Worm (Caenorhabditis elegans) whole organism, L4 larva: ENCODE results near the gene skpo-1.

Experiments used
- F26F4.8 ChIP-seq: fragments of 200-800 bp; sonication (Bioruptor generic); conservative IDR thresholded peaks from 2 replicates; pipeline ENCODE4 v1.3.6; 2022; ENCODE audit warnings: missing genetic modification characterization, missing compliant biosample characterization
- F37D6.2 ChIP-seq: sonication (generic microtip); optimal IDR thresholded peaks from 2 replicates; lab custom pipeline; 2016; ENCODE audit warnings: mild to moderate bottlenecking, missing genetic modification characterization, missing compliant biosample characterization
- F49E8.2 ChIP-seq: sonication (generic microtip); optimal IDR thresholded peaks from 2 replicates; lab custom pipeline; 2016; ENCODE audit warnings: missing compliant biosample characterization, mild to moderate bottlenecking, missing genetic modification characterization, borderline replicate concordance
- T26A8.4 ChIP-seq: fragments of 200-800 bp; sonication (Bioruptor generic); IDR thresholded peaks from 2 replicates; pipeline ENCODE4 v1.3.6; 2022; ENCODE audit warnings: missing genetic modification characterization, missing compliant biosample characterization
- ZK546.5 ChIP-seq, 2 experiments: sonication (generic microtip); optimal IDR thresholded peaks; 2 replicates each; lab custom pipeline; 2017; ENCODE audit warnings: missing biosample characterization in 2 of 2, missing genetic modification characterization in 2 of 2
- aly-2 ChIP-seq: sonication (generic microtip); optimal IDR thresholded peaks from 2 replicates; lab custom pipeline; 2018; ENCODE audit warnings: missing biosample characterization, missing genetic modification characterization
- ama-1 ChIP-seq: fragments of 150-350 bp; optimal IDR thresholded peaks from 2 replicates; lab custom pipeline; 2014; ENCODE audit warnings: inconsistent platforms, mixed read lengths
- ceh-62 ChIP-seq: sonication (generic microtip); optimal IDR thresholded peaks from 2 replicates; lab custom pipeline; 2017; ENCODE audit warnings: missing biosample characterization, missing genetic modification characterization
- cey-2 ChIP-seq: sonication (generic microtip); optimal IDR thresholded peaks from 3 replicates; lab custom pipeline; 2017; ENCODE audit warnings: missing genetic modification characterization, mild to moderate bottlenecking, missing compliant biosample characterization, antibody characterized with exemption, borderline replicate concordance; ENCODE audit not compliant: insufficient read depth
- ctbp-1 ChIP-seq: fragments of 200-800 bp; sonication (Bioruptor generic); IDR thresholded peaks from 2 replicates; pipeline ENCODE4 v1.3.6; 2022; ENCODE audit warnings: missing genetic modification reagents, missing genetic modification characterization, missing compliant biosample characterization
- daf-16 ChIP-seq, 3 experiments: sonication (generic microtip); optimal IDR thresholded peaks; 2 replicates each; lab custom pipeline; 2016 to 2017; ENCODE audit warnings: missing genetic modification characterization in 3 of 3, missing genetic modification reagents in 3 of 3, mild to moderate bottlenecking in 2 of 3, missing compliant biosample characterization in 2 of 3, missing biosample characterization in 1 of 3, moderate library complexity in 1 of 3
- daf-19 ChIP-seq: fragments of 200-800 bp; sonication (Bioruptor generic); conservative IDR thresholded peaks from 2 replicates; pipeline ENCODE4 v1.3.6; 2022; ENCODE audit warnings: missing genetic modification characterization, missing compliant biosample characterization
- dmd-6 ChIP-seq: fragments of 200-800 bp; sonication (Bioruptor generic); IDR thresholded peaks from 2 replicates; pipeline ENCODE4 v1.3.6; 2022; ENCODE audit warnings: missing genetic modification reagents, missing genetic modification characterization, missing compliant biosample characterization
- dmd-8 ChIP-seq: fragments of 200-800 bp; sonication (Bioruptor generic); IDR thresholded peaks from 2 replicates; pipeline ENCODE4 v1.3.6; 2022; ENCODE audit warnings: missing genetic modification characterization, missing compliant biosample characterization
- dve-1 ChIP-seq: sonication (generic microtip); optimal IDR thresholded peaks from 2 replicates; lab custom pipeline; 2017; ENCODE audit warnings: antibody characterized with exemption, mild to moderate bottlenecking, missing genetic modification characterization, missing compliant biosample characterization; ENCODE audit not compliant: insufficient read depth
- fkh-10 ChIP-seq: fragments of 150-350 bp; optimal IDR thresholded peaks from 2 replicates; lab custom pipeline; 2014; ENCODE audit warnings: missing biosample characterization, missing genetic modification reagents, missing genetic modification characterization
- fos-1 ChIP-seq: fragments of 150-350 bp; optimal IDR thresholded peaks from 2 replicates; lab custom pipeline; 2014; ENCODE audit warnings: missing biosample characterization, missing genetic modification characterization
- hlh-11 ChIP-seq: fragments of 200-800 bp; sonication (Bioruptor generic); optimal IDR thresholded peaks from 2 replicates; lab custom pipeline; 2018; ENCODE audit warnings: mild to moderate bottlenecking, missing genetic modification characterization, missing compliant biosample characterization
- jun-1 ChIP-seq: fragments of 150-350 bp; optimal IDR thresholded peaks from 2 replicates; lab custom pipeline; 2014; ENCODE audit warnings: missing biosample characterization, missing genetic modification reagents, missing genetic modification characterization
- lin-1 ChIP-seq: fragments of 200-800 bp; sonication (Bioruptor generic); IDR thresholded peaks from 2 replicates; pipeline ENCODE4 v1.3.6; 2022; ENCODE audit warnings: missing genetic modification reagents, missing genetic modification characterization, missing compliant biosample characterization
- lin-15B ChIP-seq: fragments of 150-350 bp; sonication (generic microtip); optimal IDR thresholded peaks from 3 replicates; lab custom pipeline; 2014; ENCODE audit warnings: missing biosample characterization, missing genetic modification characterization
- lsy-2 ChIP-seq, 2 experiments: fragments of 150-350 bp in 1 of 2; sonication (generic microtip) in 1 of 2; optimal IDR thresholded peaks; 2 replicates each; lab custom pipeline; 2014 to 2017; ENCODE audit warnings: missing biosample characterization in 2 of 2, missing genetic modification characterization in 2 of 2
- mxl-2 ChIP-seq: fragments of 200-800 bp; sonication (Bioruptor generic); conservative IDR thresholded peaks from 2 replicates; pipeline ENCODE4 v1.3.6; 2022; ENCODE audit warnings: missing genetic modification reagents, missing genetic modification characterization, missing compliant biosample characterization
- mxl-3 ChIP-seq: fragments of 200-800 bp; sonication (Bioruptor generic); optimal IDR thresholded peaks from 2 replicates; lab custom pipeline; 2018; ENCODE audit warnings: mild to moderate bottlenecking, missing genetic modification characterization, missing compliant biosample characterization
- nhr-102 ChIP-seq: sonication (generic microtip); optimal IDR thresholded peaks from 2 replicates; lab custom pipeline; 2016; ENCODE audit warnings: mild to moderate bottlenecking, missing genetic modification characterization, moderate library complexity, missing compliant biosample characterization
- nhr-111 ChIP-seq: fragments of 200-800 bp; sonication (Bioruptor generic); optimal IDR thresholded peaks from 2 replicates; lab custom pipeline; 2018; ENCODE audit warnings: mild to moderate bottlenecking, missing genetic modification characterization, missing compliant biosample characterization
- nhr-25 ChIP-seq: sonication (generic microtip); optimal IDR thresholded peaks from 2 replicates; lab custom pipeline; 2017; ENCODE audit warnings: missing genetic modification characterization, mild to moderate bottlenecking, missing compliant biosample characterization, antibody characterized with exemption, moderate library complexity, borderline replicate concordance; ENCODE audit not compliant: insufficient read depth
- nhr-28 ChIP-seq: fragments of 150-350 bp; optimal IDR thresholded peaks from 2 replicates; lab custom pipeline; 2014; ENCODE audit warnings: missing biosample characterization, missing genetic modification characterization
- nhr-41 ChIP-seq: fragments of 200-800 bp; sonication (Bioruptor generic); IDR thresholded peaks from 2 replicates; pipeline ENCODE4 v1.3.6; 2022; ENCODE audit warnings: missing genetic modification reagents, missing genetic modification characterization, missing compliant biosample characterization
- nhr-48 ChIP-seq: sonication (generic microtip); optimal IDR thresholded peaks from 2 replicates; lab custom pipeline; 2016; ENCODE audit warnings: mild to moderate bottlenecking, missing genetic modification characterization, missing compliant biosample characterization
- nhr-77 ChIP-seq: fragments of 150-350 bp; optimal IDR thresholded peaks from 2 replicates; lab custom pipeline; 2014; ENCODE audit warnings: missing biosample characterization, missing genetic modification characterization
- pha-4 ChIP-seq, 2 experiments: fragments of 150-350 bp in 1 of 2; fragments of 200-800 bp in 1 of 2; sonication (Bioruptor generic) in 1 of 2; IDR thresholded peaks in 1 of 2; optimal IDR thresholded peaks in 1 of 2; 2 replicates each; pipeline versions ENCODE4 v1.3.6 to Lab custom; 2014 to 2022; ENCODE audit warnings: missing genetic modification characterization in 2 of 2, missing genetic modification reagents in 2 of 2, missing biosample characterization in 1 of 2, missing compliant biosample characterization in 1 of 2
- php-3 ChIP-seq: fragments of 200-800 bp; sonication (Bioruptor generic); IDR thresholded peaks from 2 replicates; pipeline ENCODE4 v1.3.6; 2022; ENCODE audit warnings: missing genetic modification reagents, missing genetic modification characterization, missing compliant biosample characterization
- pqm-1 ChIP-seq: sonication (generic microtip); optimal IDR thresholded peaks from 2 replicates; lab custom pipeline; 2017; ENCODE audit warnings: missing biosample characterization, missing genetic modification characterization
- set-16 ChIP-seq: fragments of 200-800 bp; sonication (Bioruptor generic); IDR thresholded peaks from 2 replicates; pipeline ENCODE4 v1.3.6; 2022; ENCODE audit warnings: missing genetic modification reagents, missing genetic modification characterization, missing compliant biosample characterization
- tag-97 ChIP-seq: fragments of 200-800 bp; sonication (Bioruptor generic); IDR thresholded peaks from 2 replicates; pipeline ENCODE4 v1.3.6; 2022; ENCODE audit warnings: missing genetic modification characterization, missing compliant biosample characterization
- tra-1 ChIP-seq: fragments of 200-800 bp; sonication (Bioruptor generic); IDR thresholded peaks from 2 replicates; pipeline ENCODE4 v1.3.6; 2022; ENCODE audit warnings: missing genetic modification reagents, missing genetic modification characterization, missing compliant biosample characterization
- unc-130 ChIP-seq: sonication (generic microtip); optimal IDR thresholded peaks from 2 replicates; lab custom pipeline; 2016; ENCODE audit warnings: missing genetic modification reagents, missing genetic modification characterization, missing compliant biosample characterization
- unc-62 ChIP-seq, 3 experiments: fragments of 150-350 bp in 1 of 3; sonication (generic microtip); optimal IDR thresholded peaks in 2 of 3; peaks in 1 of 3; 1 replicate in 1 of 3; 2 replicates in 2 of 3; lab custom pipeline; 2014 to 2017; ENCODE audit warnings: missing biosample characterization in 3 of 3, missing genetic modification characterization in 3 of 3, missing genetic modification reagents in 3 of 3, missing genotype in 1 of 3
- ztf-11 ChIP-seq: fragments of 150-350 bp; optimal IDR thresholded peaks from 2 replicates; lab custom pipeline; 2014; ENCODE audit warnings: missing biosample characterization, missing genetic modification characterization
- ztf-7 ChIP-seq: fragments of 150-350 bp; optimal IDR thresholded peaks from 2 replicates; lab custom pipeline; 2014; ENCODE audit warnings: missing biosample characterization, missing genetic modification characterization

Gene skpo-1

ce11 chrII:8388001-8388513, 16.6 kb downstream of the skpo-1 start, which contains the start of gene drd-1:
drd-1 (plus strand) TSS chrII:8388051.
- peak; percentile 58; the same call in 1 of the 2 replicates for TF ChIP-seq php-3 (GFP tag; lab: Robert Waterston, UW)
- no peak for TF ChIP-seq ceh-62
- no peak for TF ChIP-seq ztf-11
- peak; percentile 92 for TF ChIP-seq nhr-28
- no peak for TF ChIP-seq ztf-7 (tag; lab: Kevin White, UChicago)
- peak; percentile 37 for TF ChIP-seq jun-1
- TF ChIP-seq F49E8.2 (tag; lab: Kevin White, UChicago), result no peak
- peak; percentile 56 for TF ChIP-seq nhr-48 (tag; lab: Kevin White, UChicago)
- no peak for TF ChIP-seq daf-19 (GFP tag; lab: Robert Waterston, UW)
- TF ChIP-seq ama-1 (lab: Kevin White, UChicago), result no peak
- no peak for TF ChIP-seq aly-2
- peak; percentile 72 for TF ChIP-seq nhr-77 (tag; lab: Kevin White, UChicago)
- peak in 1 of 2 experiments; percentile 38 for TF ChIP-seq lsy-2 (tag; optimal IDR thresholded peaks at IDR 0.05; lab: Kevin White, UChicago)
- no peak for TF ChIP-seq nhr-111 (GFP tag; lab: Kevin White, UChicago)
- TF ChIP-seq pqm-1 (tag; lab: Kevin White, UChicago), result peak; percentile 99
- no peak for TF ChIP-seq set-16 (GFP tag; lab: Robert Waterston, UW)
- no peak for TF ChIP-seq T26A8.4 (GFP tag; lab: Robert Waterston, UW)
- no peak for TF ChIP-seq F26F4.8 (GFP tag; lab: Robert Waterston, UW)
- no peak for TF ChIP-seq daf-16 (GFP tag; optimal IDR thresholded peaks at IDR 0.05; lab: Kevin White, UChicago)
- TF ChIP-seq daf-16 (tag; optimal IDR thresholded peaks at IDR 0.05; lab: Kevin White, UChicago), result peak; percentile 61
- TF ChIP-seq tra-1, result 0 out of 2 replicates have a peak, but pooled peaks have one; percentile 16
- no peak for TF ChIP-seq ctbp-1
- TF ChIP-seq nhr-41 (GFP tag; lab: Robert Waterston, UW), result peak; percentile 42; the same call in 1 of the 2 replicates
- TF ChIP-seq dmd-8 (GFP tag; lab: Robert Waterston, UW), result no peak
- TF ChIP-seq unc-130 (GFP tag; lab: Kevin White, UChicago), result no peak
- no peak for TF ChIP-seq fkh-10 (GFP tag; lab: Kevin White, UChicago)
- TF ChIP-seq dmd-6, result peak; percentile 92
- TF ChIP-seq F37D6.2 (tag; lab: Kevin White, UChicago), result no peak
- TF ChIP-seq nhr-25, result no peak
- no peak for TF ChIP-seq lin-15B (tag; lab: Kevin White, UChicago)
- peak; percentile 60; the same call in 1 of the 2 replicates for TF ChIP-seq lin-1
- no peak for TF ChIP-seq tag-97 (GFP tag; lab: Robert Waterston, UW)
- peak; percentile 33 for TF ChIP-seq nhr-102 (tag; lab: Kevin White, UChicago)
- no peak for TF ChIP-seq mxl-2 (GFP tag; lab: Robert Waterston, UW)
- no peak for TF ChIP-seq pha-4 (GFP tag; IDR thresholded peaks at IDR 0.05; lab: Robert Waterston, UW)
- TF ChIP-seq pha-4 (tag; optimal IDR thresholded peaks at IDR 0.05; lab: Kevin White, UChicago), result no peak
- peak; percentile 11 for TF ChIP-seq mxl-3
- no peak for TF ChIP-seq cey-2 (tag; lab: Kevin White, UChicago)
- TF ChIP-seq ZK546.5 (tag; optimal IDR thresholded peaks at IDR 0.05; lab: Kevin White, UChicago), result no peak
- peak; percentile 37 for TF ChIP-seq fos-1 (tag; lab: Kevin White, UChicago)
- TF ChIP-seq dve-1 (tag; lab: Kevin White, UChicago), result peak; percentile 71
- TF ChIP-seq unc-62 (GFP tag; optimal IDR thresholded peaks at IDR 0.05 in 1 of 2; lab: Kevin White, UChicago), result peak in 1 of 2 experiments; percentile 84
- no peak for TF ChIP-seq unc-62 (tag; optimal IDR thresholded peaks at IDR 0.05; lab: Kevin White, UChicago)
- TF ChIP-seq hlh-11 (tag; lab: Kevin White, UChicago), result peak; percentile 84
